Worm (Caenorhabditis elegans) whole organism, midembryonic: ENCODE data around the gene C49F5.5.

Experiments
- cog-1 ChIP-seq: sonication (generic microtip); optimal IDR thresholded peaks from 2 replicates; lab custom pipeline; 2016; ENCODE audit warnings: missing genetic modification characterization, missing compliant biosample characterization
- ref-1 ChIP-seq: fragments of 200-800 bp; sonication (Bioruptor generic); conservative IDR thresholded peaks from 2 replicates; pipeline ENCODE4 v1.3.6; 2022; ENCODE audit warnings: missing genetic modification reagents, missing genetic modification characterization, missing compliant biosample characterization
- ztf-29 ChIP-seq: fragments of 200-800 bp; sonication (Bioruptor generic); IDR thresholded peaks from 2 replicates; pipeline ENCODE4 v1.3.6; 2022; ENCODE audit warnings: missing genetic modification reagents, missing genetic modification characterization, missing compliant biosample characterization

ce11 chrX:12022496-12022895 is 36.5 kb downstream of the C49F5.5 start:
- no peak for TF ChIP-seq cog-1
- TF ChIP-seq ztf-29 (GFP tag; lab: Robert Waterston, UW), result no peak
- TF ChIP-seq ref-1, result no peak
